Worm (Caenorhabditis elegans) whole organism, L1 larva: ENCODE results near the gene twk-4.

Experiments
- dpl-1 ChIP-seq, 3 experiments: fragments of 150-350 bp in 2 of 3; sonication (generic microtip) in 1 of 3; optimal IDR thresholded peaks; 2 replicates each; lab custom pipeline; 2014 to 2017; ENCODE audit warnings: missing biosample characterization in 3 of 3, missing genetic modification characterization in 3 of 3, missing genetic modification reagents in 3 of 3
- rnt-1 ChIP-seq: sonication (generic microtip); optimal IDR thresholded peaks from 2 replicates; lab custom pipeline; 2016; ENCODE audit warnings: mild to moderate bottlenecking, missing genetic modification characterization, moderate library complexity, missing compliant biosample characterization
- snpc-4 ChIP-seq: fragments of 150-350 bp; optimal IDR thresholded peaks from 2 replicates; lab custom pipeline; 2014; ENCODE audit warnings: missing biosample characterization, missing genetic modification characterization
- snu-23 ChIP-seq: sonication (generic microtip); optimal IDR thresholded peaks from 2 replicates; lab custom pipeline; 2016; ENCODE audit warnings: missing genetic modification characterization, missing compliant biosample characterization
- ztf-11 ChIP-seq, 2 experiments: sonication (generic microtip); optimal IDR thresholded peaks; 2 replicates each; lab custom pipeline; 2016 to 2017; ENCODE audit warnings: missing genetic modification characterization in 2 of 2, missing biosample characterization in 1 of 2, missing compliant biosample characterization in 1 of 2

DNA sequence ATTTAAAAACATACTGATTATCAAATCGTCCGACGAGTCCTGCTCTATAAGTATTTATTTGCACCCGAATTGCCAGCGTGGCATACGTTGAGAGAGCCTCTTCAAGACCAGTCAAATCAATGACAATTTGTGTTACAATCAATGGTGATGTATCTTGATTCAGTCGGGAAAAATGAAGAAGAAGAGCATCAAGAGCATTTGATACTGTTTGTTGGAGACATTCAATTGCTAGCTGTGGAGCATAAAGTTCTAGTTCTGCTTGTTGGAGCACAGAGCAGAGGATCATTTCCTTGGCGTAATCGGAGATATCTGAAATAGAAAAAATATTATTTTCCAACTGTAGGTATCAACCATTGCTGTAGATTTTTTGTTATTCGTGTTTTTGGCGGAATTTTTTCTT, 20.6 kb downstream of the twk-4 start:
- TF ChIP-seq snpc-4, result no peak
- TF ChIP-seq snu-23 (GFP tag; lab: Kevin White, UChicago), result no peak
- no peak for TF ChIP-seq ztf-11 (tag; optimal IDR thresholded peaks at IDR 0.05; lab: Kevin White, UChicago)
- TF ChIP-seq rnt-1, result no peak
- TF ChIP-seq dpl-1 (GFP tag; optimal IDR thresholded peaks at IDR 0.05; lab: Kevin White, UChicago), result no peak
